Worm (Caenorhabditis elegans) whole organism, L1 larva: ENCODE measurements around the gene cyn-8.
A peak's percentile ranks its signal among the peaks of the same experiment; 100 is the strongest.

Experiments used
- C34B4.2 ChIP-seq: sonication (generic microtip); optimal IDR thresholded peaks from 2 replicates; lab custom pipeline; 2017; ENCODE audit warnings: mild to moderate bottlenecking, missing genetic modification characterization, missing compliant biosample characterization
- dsc-1 ChIP-seq: sonication (generic microtip); optimal IDR thresholded peaks from 2 replicates; lab custom pipeline; 2016; ENCODE audit warnings: mild to moderate bottlenecking, missing genetic modification characterization, missing compliant biosample characterization
- ets-5 ChIP-seq: fragments of 200-800 bp; sonication (Bioruptor generic); IDR thresholded peaks from 2 replicates; pipeline ENCODE4 v1.3.6; 2022; ENCODE audit warnings: missing genetic modification characterization, missing compliant biosample characterization
- fkh-8 ChIP-seq: sonication (generic microtip); optimal IDR thresholded peaks from 2 replicates; lab custom pipeline; 2016; ENCODE audit warnings: mild to moderate bottlenecking, missing genetic modification characterization, missing compliant biosample characterization
- hlh-17 ChIP-seq: fragments of 200-800 bp; sonication (Bioruptor generic); optimal IDR thresholded peaks from 2 replicates; lab custom pipeline; 2018; ENCODE audit warnings: missing genetic modification characterization, mild to moderate bottlenecking, missing compliant biosample characterization, moderate library complexity, borderline replicate concordance
- irx-1 ChIP-seq: sonication (generic microtip); optimal IDR thresholded peaks from 2 replicates; lab custom pipeline; 2016; ENCODE audit warnings: missing genetic modification characterization, missing compliant biosample characterization
- mdl-1 ChIP-seq, 2 experiments: fragments of 150-350 bp; optimal IDR thresholded peaks; 2 replicates each; lab custom pipeline; 2014 to 2017; ENCODE audit warnings: missing biosample characterization in 2 of 2, missing genetic modification characterization in 2 of 2, inconsistent platforms in 1 of 2
- nhr-19 ChIP-seq: fragments of 200-800 bp; sonication (Bioruptor generic); conservative IDR thresholded peaks from 2 replicates; pipeline ENCODE4 v1.3.6; 2022; ENCODE audit warnings: missing genetic modification characterization, missing compliant biosample characterization
- nhr-20 ChIP-seq: sonication (generic microtip); optimal IDR thresholded peaks from 2 replicates; lab custom pipeline; 2016; ENCODE audit warnings: mild to moderate bottlenecking, missing genetic modification characterization, missing compliant biosample characterization
- nhr-47 ChIP-seq: sonication (generic microtip); optimal IDR thresholded peaks from 2 replicates; lab custom pipeline; 2016; ENCODE audit warnings: mild to moderate bottlenecking, missing genetic modification characterization, moderate library complexity, missing compliant biosample characterization
- nhr-71 ChIP-seq: sonication (generic microtip); optimal IDR thresholded peaks from 2 replicates; lab custom pipeline; 2016; ENCODE audit warnings: mild to moderate bottlenecking, missing genetic modification characterization, moderate library complexity, missing compliant biosample characterization
- nhr-77 ChIP-seq: fragments of 150-350 bp; optimal IDR thresholded peaks from 2 replicates; lab custom pipeline; 2014; ENCODE audit warnings: missing biosample characterization, missing genetic modification characterization
- pax-3 ChIP-seq: fragments of 200-800 bp; sonication (Bioruptor generic); optimal IDR thresholded peaks from 2 replicates; lab custom pipeline; 2018; ENCODE audit warnings: mild to moderate bottlenecking, missing genetic modification characterization, moderate library complexity, missing compliant biosample characterization
- sox-4 ChIP-seq: sonication (generic microtip); optimal IDR thresholded peaks from 2 replicates; lab custom pipeline; 2016; ENCODE audit warnings: missing genetic modification characterization, missing compliant biosample characterization
- swsn-7 ChIP-seq: sonication (generic microtip); optimal IDR thresholded peaks from 2 replicates; lab custom pipeline; 2016; ENCODE audit warnings: missing genetic modification characterization, missing compliant biosample characterization

Gene cyn-8

DNA sequence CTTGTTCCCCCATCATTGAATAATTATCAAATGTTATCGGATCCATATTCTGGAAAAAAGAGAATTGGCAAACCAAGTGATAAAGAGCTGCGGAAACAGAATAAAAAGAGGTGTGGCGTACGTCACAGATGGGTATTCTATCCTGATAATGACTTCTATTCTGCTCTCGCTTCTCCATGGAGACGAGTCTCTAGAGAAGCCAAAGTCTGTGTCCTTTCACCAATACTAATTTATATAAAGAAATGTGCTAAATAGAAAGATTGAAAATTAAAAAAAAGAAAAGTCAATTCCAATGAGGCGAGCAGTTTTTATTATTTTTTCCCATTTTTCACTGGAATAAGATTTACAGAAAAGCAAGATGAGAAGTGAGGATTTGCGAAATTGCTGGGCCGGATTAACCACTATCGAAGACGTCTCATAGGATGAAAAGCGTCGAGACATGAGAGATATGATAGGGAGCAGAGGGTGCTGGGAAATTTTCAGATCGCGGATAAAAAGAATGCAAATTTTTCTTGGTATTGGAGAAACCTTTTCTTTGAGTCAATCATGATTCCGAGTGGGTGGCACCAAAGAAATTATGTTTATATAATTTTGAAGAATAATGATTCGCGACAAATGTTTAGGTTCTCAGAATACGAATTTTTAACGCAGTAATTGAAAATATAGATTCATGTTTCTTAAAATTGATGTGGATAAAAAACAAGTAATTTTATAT is 50.2 kb downstream of the cyn-8 start, which contains the start of gene aexr-3:
Gene aexr-3 (minus strand): TSS at position 51 of the 715 bp plus-strand sequence.
- TF ChIP-seq mdl-1 (tag; optimal IDR thresholded peaks at IDR 0.05; lab: Kevin White, UChicago) (no peak), nhr-71 (tag; lab: Kevin White, UChicago) (peak; percentile 69), irx-1 (no peak), nhr-20 (tag; lab: Kevin White, UChicago) (no peak), dsc-1 (peak; percentile 94), nhr-77 (tag; lab: Kevin White, UChicago) (no peak), sox-4 (tag; lab: Kevin White, UChicago) (peak; percentile 59), ets-5 (GFP tag; lab: Robert Waterston, UW) (no peak), nhr-47 (tag; lab: Kevin White, UChicago) (peak; percentile 55), swsn-7 (tag; lab: Kevin White, UChicago) (peak; percentile 8), fkh-8 (tag; lab: Kevin White, UChicago) (peak; percentile 85), C34B4.2 (tag; lab: Kevin White, UChicago) (no peak)

DNA sequence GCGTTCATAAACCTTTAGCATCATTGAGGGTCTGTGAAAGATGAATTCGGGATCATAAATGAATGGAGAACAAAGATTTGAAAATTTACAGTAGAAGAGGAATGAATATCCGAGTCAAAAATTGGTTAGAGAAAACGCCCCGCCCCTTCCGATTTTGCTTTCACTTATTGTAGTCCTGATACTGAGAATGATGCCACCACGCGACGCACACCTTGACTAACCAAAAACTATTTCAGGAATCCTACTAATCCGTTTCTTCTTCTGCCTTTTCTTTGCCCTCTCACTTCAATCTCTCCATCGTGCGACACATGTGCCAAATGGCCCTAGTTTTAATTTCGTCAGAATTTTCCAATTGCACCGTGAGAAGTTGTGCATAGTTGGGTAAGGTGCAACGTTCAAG is 52.4 kb downstream of the cyn-8 start:
- TF ChIP-seq fkh-8 (tag; lab: Kevin White, UChicago): peak; percentile 87
- TF ChIP-seq irx-1: no peak
- TF ChIP-seq dsc-1: peak; percentile 93
- TF ChIP-seq nhr-19 (GFP tag; lab: Robert Waterston, UW): no peak
- TF ChIP-seq nhr-71 (tag; lab: Kevin White, UChicago): peak; percentile 52
- no peak for TF ChIP-seq hlh-17 (GFP tag; lab: Kevin White, UChicago)
- peak; percentile 30 for TF ChIP-seq pax-3 (tag; lab: Kevin White, UChicago)
- TF ChIP-seq nhr-47 (tag; lab: Kevin White, UChicago): peak; percentile 59
- peak; percentile 61 for TF ChIP-seq sox-4 (tag; lab: Kevin White, UChicago)
